Fruit fly (Drosophila melanogaster): ENCODE measurements around the gene CG18789.
"Not testable (repeated sequence)": the region's sequence is repeated elsewhere in the genome, so short reads cannot be mapped to it uniquely, and the experiment has no call there.

Gene CG18789

dm6 chr2L:12001132-12001531 is 5.9 kb upstream of the CG18789 start:
- no peak for TF ChIP-seq CG32264 (GFP tag; optimal IDR thresholded peaks at IDR 0.05)
- TF ChIP-seq dsf (GFP tag; optimal IDR thresholded peaks at IDR 0.05; ENCODE audit: borderline replicate concordance) = no peak
- no peak for TF ChIP-seq CrebA (GFP tag; optimal IDR thresholded peaks at IDR 0.05; ENCODE audit: borderline replicate concordance)
- no peak for TF ChIP-seq pan (optimal IDR thresholded peaks at IDR 0.05)
- TF ChIP-seq Sp1 (GFP tag; optimal IDR thresholded peaks at IDR 0.05) = no peak
- no peak for TF ChIP-seq woc (GFP tag; optimal IDR thresholded peaks at IDR 0.05)
- TF ChIP-seq tai (GFP tag; optimal IDR thresholded peaks at IDR 0.05) = no peak
- no peak for TF ChIP-seq Vsx2 (GFP tag; optimal IDR thresholded peaks at IDR 0.05; ENCODE audit: partially characterized antibody)
- no peak for TF ChIP-seq jim (GFP tag; optimal IDR thresholded peaks at IDR 0.05)
- no peak for TF ChIP-seq Rel (GFP tag; optimal IDR thresholded peaks at IDR 0.05)
- TF ChIP-seq Rel (tag; optimal IDR thresholded peaks at IDR 0.05) = no peak
- no peak for TF ChIP-seq OdsH (GFP tag; optimal IDR thresholded peaks at IDR 0.05)
- TF ChIP-seq Mio (GFP tag; optimal IDR thresholded peaks at IDR 0.05) = no peak
- no peak for TF ChIP-seq N (GFP tag; optimal IDR thresholded peaks at IDR 0.05)
- TF ChIP-seq Abd-B (GFP tag; optimal IDR thresholded peaks at IDR 0.05) = no peak
- TF ChIP-seq Hnf4 (GFP tag; optimal IDR thresholded peaks at IDR 0.05) = no peak
- TF ChIP-seq h (GFP tag; optimal IDR thresholded peaks at IDR 0.05) = no peak
- no peak for TF ChIP-seq psq (GFP tag; optimal IDR thresholded peaks at IDR 0.05)
- TF ChIP-seq Dif (GFP tag; optimal IDR thresholded peaks at IDR 0.05; ENCODE audit: partially characterized antibody) = no peak
- TF ChIP-seq CG9705 (GFP tag; optimal IDR thresholded peaks at IDR 0.05) = no peak

- not testable (repeated sequence) for TF ChIP-seq GATAd, br, Hnf4 (GFP tag; optimal IDR thresholded peaks at IDR 0.05)
Observed at dm6 chr2L:11999240-11999704, 4.0 kb upstream of the CG18789 start, which contains the start of the genes CG18787 and Nfs1. Gene CG18787 (minus strand): TSS chr2L:11999340. Gene Nfs1 (plus strand): TSS chr2L:11999654.

DNA sequence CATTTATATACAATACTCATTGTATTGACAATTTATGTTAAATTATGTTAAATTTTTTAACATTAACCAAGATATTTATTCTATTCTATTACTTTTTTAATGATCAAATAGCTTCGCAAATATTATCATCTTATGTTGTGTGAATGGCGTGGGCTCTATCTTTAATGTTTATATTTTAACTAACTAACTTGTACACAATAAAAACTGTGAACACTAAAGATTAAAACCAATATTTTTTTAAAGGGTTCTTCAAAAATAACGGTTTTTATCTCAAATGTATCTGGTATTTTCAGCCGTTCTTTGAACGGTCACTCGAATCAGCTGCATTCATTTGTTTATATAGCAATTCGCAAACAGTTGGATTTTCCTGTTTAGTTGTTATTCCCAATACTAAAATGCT is 1.3 kb upstream of the CG18789 start, which contains the start of gene Ada1-1:
TSS of gene Ada1-1 (plus strand) at position 301 of the 400 bp plus-strand sequence.
- TF ChIP-seq Dif (GFP tag; optimal IDR thresholded peaks at IDR 0.05; ENCODE audit: partially characterized antibody); lola (GFP tag; optimal IDR thresholded peaks at IDR 0.05); sage (GFP tag; optimal IDR thresholded peaks at IDR 0.05): not testable (repeated sequence)

dm6 chr2L:11992602-11993001 is 2.6 kb downstream of the CG18789 start, which contains the start of gene Ada1-2:
Gene Ada1-2 (plus strand): TSS chr2L:11992902.
- not testable (repeated sequence) for TF ChIP-seq GATAd (GFP tag; optimal IDR thresholded peaks at IDR 0.05); Rel (GFP tag; optimal IDR thresholded peaks at IDR 0.05); Rel (tag; optimal IDR thresholded peaks at IDR 0.05); Dfd (GFP tag; optimal IDR thresholded peaks at IDR 0.05)

DNA sequence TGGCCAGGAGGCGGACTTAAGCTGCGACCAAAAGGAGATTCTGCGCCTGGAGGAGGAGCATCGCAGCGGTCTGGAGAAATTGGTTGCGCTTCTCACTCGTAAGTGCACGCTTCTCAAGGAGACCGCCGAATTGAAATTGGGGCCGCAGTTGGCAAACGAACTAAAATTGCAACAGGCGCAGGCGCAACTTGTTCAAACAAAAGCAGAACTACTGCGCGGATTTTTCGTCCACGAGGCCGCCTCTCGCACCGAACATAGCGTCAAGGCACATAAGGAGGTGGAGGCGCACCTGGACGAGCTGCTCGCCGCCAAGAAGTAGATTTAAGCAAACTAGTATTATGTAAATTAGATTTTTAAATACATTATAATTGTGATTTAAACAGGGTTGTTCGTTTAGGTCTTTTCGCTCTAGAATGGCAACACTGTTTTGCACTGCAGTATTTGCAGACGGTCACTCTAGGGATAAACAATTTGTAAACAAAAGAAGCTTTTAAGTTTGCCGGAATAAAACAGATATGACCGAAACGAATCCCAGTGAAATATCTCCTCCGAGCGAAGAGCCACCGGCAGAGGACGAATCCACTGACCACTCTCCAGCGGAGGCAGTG is 4.7 kb downstream of the CG18789 start, which contains the start of gene escl:
TSS of gene escl (plus strand) at position 470 of the 608 bp plus-strand sequence.
- no peak for TF ChIP-seq dsf (GFP tag; optimal IDR thresholded peaks at IDR 0.05; ENCODE audit: borderline replicate concordance)
- peak; percentile 10 for TF ChIP-seq Myc (optimal IDR thresholded peaks at IDR 0.05)

- TF ChIP-seq lola (GFP tag; optimal IDR thresholded peaks at IDR 0.05) (no peak), fru (GFP tag; optimal IDR thresholded peaks at IDR 0.05) (no peak), usp (GFP tag; optimal IDR thresholded peaks at IDR 0.05) (no peak), h (GFP tag; optimal IDR thresholded peaks at IDR 0.05) (no peak), CrebA (GFP tag; optimal IDR thresholded peaks at IDR 0.05; ENCODE audit: borderline replicate concordance) (no peak), dsf (GFP tag; optimal IDR thresholded peaks at IDR 0.05; ENCODE audit: borderline replicate concordance) (no peak), Sp1 (GFP tag; optimal IDR thresholded peaks at IDR 0.05) (no peak), sage (GFP tag; optimal IDR thresholded peaks at IDR 0.05) (no peak), Dfd (GFP tag; optimal IDR thresholded peaks at IDR 0.05) (no peak), jim (GFP tag; optimal IDR thresholded peaks at IDR 0.05) (no peak), foxo (GFP tag; optimal IDR thresholded peaks at IDR 0.05) (no peak), sv (GFP tag; optimal IDR thresholded peaks at IDR 0.05) (no peak), CG9705 (GFP tag; optimal IDR thresholded peaks at IDR 0.05) (no peak), brk (GFP tag; optimal IDR thresholded peaks at IDR 0.05) (no peak), OdsH (GFP tag; optimal IDR thresholded peaks at IDR 0.05) (no peak), tai (GFP tag; optimal IDR thresholded peaks at IDR 0.05) (no peak), ey (GFP tag; optimal IDR thresholded peaks at IDR 0.05) (no peak)
Observed at dm6 chr2L:11989729-11990128, 5.5 kb downstream of the CG18789 start, which contains the start of the genes zuc and dgt2. Gene zuc (minus strand): TSS chr2L:11989882. Gene dgt2 (plus strand): TSS chr2L:11989936.

Data from whole organism, wandering third instar larva.